Worm (Caenorhabditis elegans) whole organism, L3 larva: ENCODE data around the gene acs-21.
"Not testable (repeated sequence)": the region's sequence is repeated elsewhere in the genome, so short reads cannot be mapped to it uniquely, and the experiment has no call there.

ENCODE experiments used
- R02D3.7 ChIP-seq: fragments of 150-350 bp; optimal IDR thresholded peaks from 2 replicates; lab custom pipeline; 2014; ENCODE audit warnings: missing biosample characterization, missing genetic modification characterization
- aly-2 ChIP-seq: fragments of 150-350 bp; optimal IDR thresholded peaks from 2 replicates; lab custom pipeline; 2014; ENCODE audit warnings: missing biosample characterization, missing genetic modification characterization
- ama-1 ChIP-seq: fragments of 150-350 bp; optimal IDR thresholded peaks from 2 replicates; lab custom pipeline; 2018
- ceh-16 ChIP-seq: sonication (generic microtip); optimal IDR thresholded peaks from 2 replicates; lab custom pipeline; 2017; ENCODE audit warnings: missing biosample characterization, missing genetic modification characterization
- ceh-28 ChIP-seq: fragments of 150-350 bp; optimal IDR thresholded peaks from 2 replicates; lab custom pipeline; 2014; ENCODE audit warnings: missing biosample characterization, missing genetic modification reagents, missing genetic modification characterization
- ceh-9 ChIP-seq: sonication (generic microtip); optimal IDR thresholded peaks from 2 replicates; lab custom pipeline; 2018; ENCODE audit warnings: missing biosample characterization, missing genetic modification characterization
- daf-12 ChIP-seq: fragments of 150-350 bp; optimal IDR thresholded peaks from 2 replicates; lab custom pipeline; 2014; ENCODE audit warnings: missing biosample characterization, missing genetic modification reagents, missing genetic modification characterization
- egl-5 ChIP-seq: fragments of 150-350 bp; optimal IDR thresholded peaks from 2 replicates; lab custom pipeline; 2017; ENCODE audit warnings: missing biosample characterization, missing genetic modification reagents, missing genetic modification characterization, inconsistent platforms
- elt-1 ChIP-seq: fragments of 150-350 bp; optimal IDR thresholded peaks from 2 replicates; lab custom pipeline; 2014; ENCODE audit warnings: missing biosample characterization, missing genetic modification characterization
- elt-2 ChIP-seq: sonication (generic microtip); optimal IDR thresholded peaks from 2 replicates; lab custom pipeline; 2016; ENCODE audit warnings: missing genetic modification reagents, mild to moderate bottlenecking, missing genetic modification characterization, missing compliant biosample characterization
- elt-3 ChIP-seq, 3 experiments: fragments of 150-350 bp in 1 of 3; sonication (generic microtip) in 2 of 3; optimal IDR thresholded peaks; 2 replicates in 2 of 3; 4 replicates in 1 of 3; lab custom pipeline; 2014 to 2017; ENCODE audit warnings: missing biosample characterization in 3 of 3, missing genetic modification characterization in 3 of 3
- fkh-2 ChIP-seq: fragments of 150-350 bp; optimal IDR thresholded peaks from 2 replicates; lab custom pipeline; 2014; ENCODE audit warnings: missing biosample characterization, missing genetic modification reagents, missing genetic modification characterization
- fos-1 ChIP-seq: fragments of 150-350 bp; optimal IDR thresholded peaks from 2 replicates; lab custom pipeline; 2014; ENCODE audit warnings: missing biosample characterization, missing genetic modification characterization
- hmg-11 ChIP-seq: sonication (generic microtip); optimal IDR thresholded peaks from 2 replicates; lab custom pipeline; 2016; ENCODE audit warnings: missing genetic modification characterization, missing compliant biosample characterization
- jun-1 ChIP-seq: fragments of 150-350 bp; optimal IDR thresholded peaks from 2 replicates; lab custom pipeline; 2014; ENCODE audit warnings: missing biosample characterization, missing genetic modification reagents, missing genetic modification characterization
- lin-15B ChIP-seq: fragments of 150-350 bp; optimal IDR thresholded peaks from 2 replicates; lab custom pipeline; 2014; ENCODE audit warnings: missing biosample characterization, missing genetic modification characterization
- lin-39 ChIP-seq: fragments of 150-350 bp; optimal IDR thresholded peaks from 2 replicates; lab custom pipeline; 2018; ENCODE audit warnings: missing biosample characterization, missing genetic modification reagents, missing genetic modification characterization
- lsy-12 ChIP-seq: sonication (generic microtip); optimal IDR thresholded peaks from 2 replicates; lab custom pipeline; 2016; ENCODE audit warnings: mild to moderate bottlenecking, missing genetic modification characterization, missing compliant biosample characterization
- mdl-1 ChIP-seq: fragments of 150-350 bp; optimal IDR thresholded peaks from 2 replicates; lab custom pipeline; 2014; ENCODE audit warnings: missing biosample characterization, missing genetic modification characterization
- mml-1 ChIP-seq: fragments of 150-350 bp; sonication (generic microtip); optimal IDR thresholded peaks from 3 replicates; lab custom pipeline; 2014; ENCODE audit warnings: missing biosample characterization, missing genetic modification characterization
- nhr-11 ChIP-seq: fragments of 150-350 bp; optimal IDR thresholded peaks from 2 replicates; lab custom pipeline; 2014; ENCODE audit warnings: missing biosample characterization, missing genetic modification characterization
- nhr-12 ChIP-seq: fragments of 150-350 bp; optimal IDR thresholded peaks from 2 replicates; lab custom pipeline; 2014; ENCODE audit warnings: missing biosample characterization, missing genetic modification characterization
- nhr-23 ChIP-seq: fragments of 150-350 bp; optimal IDR thresholded peaks from 2 replicates; lab custom pipeline; 2014; ENCODE audit warnings: missing biosample characterization, missing genetic modification reagents, missing genetic modification characterization
- nhr-237 ChIP-seq: fragments of 150-350 bp; optimal IDR thresholded peaks from 2 replicates; lab custom pipeline; 2014; ENCODE audit warnings: missing biosample characterization, missing genetic modification characterization
- nhr-25 ChIP-seq: sonication (generic microtip); optimal IDR thresholded peaks from 2 replicates; lab custom pipeline; 2017; ENCODE audit warnings: missing biosample characterization, missing genetic modification characterization
- nhr-28 ChIP-seq: fragments of 150-350 bp; optimal IDR thresholded peaks from 2 replicates; lab custom pipeline; 2014; ENCODE audit warnings: missing biosample characterization, missing genetic modification characterization
- nhr-43 ChIP-seq: sonication (generic microtip); optimal IDR thresholded peaks from 2 replicates; lab custom pipeline; 2016; ENCODE audit warnings: mild to moderate bottlenecking, missing genetic modification characterization, missing compliant biosample characterization; ENCODE audit not compliant: poor library complexity, severe bottlenecking
- nhr-67 ChIP-seq: fragments of 150-350 bp; optimal IDR thresholded peaks from 2 replicates; lab custom pipeline; 2014; ENCODE audit warnings: missing biosample characterization, missing genetic modification characterization
- nhr-76 ChIP-seq: fragments of 150-350 bp; sonication (generic microtip); optimal IDR thresholded peaks from 5 replicates; lab custom pipeline; 2014; ENCODE audit warnings: missing biosample characterization, missing genetic modification characterization
- nhr-77 ChIP-seq: fragments of 150-350 bp; optimal IDR thresholded peaks from 2 replicates; lab custom pipeline; 2014; ENCODE audit warnings: missing biosample characterization, missing genetic modification characterization
- pha-4 ChIP-seq: fragments of 150-350 bp; optimal IDR thresholded peaks from 2 replicates; lab custom pipeline; 2014; ENCODE audit warnings: missing biosample characterization, missing genetic modification reagents, missing genetic modification characterization
- unc-39 ChIP-seq: sonication (generic microtip); optimal IDR thresholded peaks from 4 replicates; lab custom pipeline; 2017; ENCODE audit warnings: missing biosample characterization, missing genetic modification characterization
- unc-62 ChIP-seq: fragments of 150-350 bp; sonication (generic microtip); optimal IDR thresholded peaks from 4 replicates; lab custom pipeline; 2014; ENCODE audit warnings: missing biosample characterization, missing genetic modification reagents, missing genetic modification characterization
- ztf-11 ChIP-seq: fragments of 150-350 bp; optimal IDR thresholded peaks from 2 replicates; lab custom pipeline; 2014; ENCODE audit warnings: missing biosample characterization, missing genetic modification characterization
- ztf-4 ChIP-seq: fragments of 150-350 bp; optimal IDR thresholded peaks from 2 replicates; lab custom pipeline; 2014; ENCODE audit warnings: missing biosample characterization, missing genetic modification characterization

acs-21 gene

ce11 chrV:3086260-3086659 is 2.6 kb upstream of the acs-21 start, which contains the start of gene srt-8:
TSS of gene srt-8 (plus strand) at chrV:3086560.
- no peak for TF ChIP-seq nhr-25 (tag; lab: Kevin White, UChicago)
- TF ChIP-seq ztf-11 (tag; lab: Kevin White, UChicago), result no peak
- TF ChIP-seq, all 47 proteins: peak for 0

- TF ChIP-seq nhr-28 (tag; lab: Kevin White, UChicago), result no peak
- TF ChIP-seq lin-39 (tag; lab: Kevin White, UChicago), result no peak
- TF ChIP-seq pha-4 (tag; lab: Kevin White, UChicago), result peak; percentile 59
- TF ChIP-seq fos-1 (tag; lab: Kevin White, UChicago), result no peak
- TF ChIP-seq elt-1, result no peak
- TF ChIP-seq lsy-12, result no peak
- no peak for TF ChIP-seq lin-15B
- no peak for TF ChIP-seq nhr-67 (tag; lab: Kevin White, UChicago)
- TF ChIP-seq ceh-28 (tag; lab: Kevin White, UChicago), result no peak
- TF ChIP-seq elt-2 (tag; lab: Kevin White, UChicago), result peak; percentile 20
- no peak for TF ChIP-seq egl-5 (tag; lab: Kevin White, UChicago)
- TF ChIP-seq nhr-237 (tag; lab: Kevin White, UChicago), result no peak
Observed at ce11 chrV:3094351-3094750, 5.5 kb downstream of the acs-21 start, which contains the start of gene cyp-33C9. TSS of gene cyp-33C9 (minus strand) at chrV:3094561.

ce11 chrV:3100527-3100926 is 11.7 kb downstream of the acs-21 start:
- TF ChIP-seq egl-5 (tag; lab: Kevin White, UChicago) (no peak), ztf-4 (tag; lab: Kevin White, UChicago) (no peak), fkh-2 (tag; lab: Kevin White, UChicago) (no peak), R02D3.7 (tag; lab: Kevin White, UChicago) (no peak), nhr-77 (tag; lab: Kevin White, UChicago) (no peak), nhr-25 (tag; lab: Kevin White, UChicago) (no peak), aly-2 (tag; lab: Kevin White, UChicago) (no peak), mdl-1 (no peak), ama-1 (lab: Kevin White, UChicago) (no peak), nhr-43 (no peak), jun-1 (tag; lab: Kevin White, UChicago) (no peak), elt-1 (no peak), elt-3 (tag; optimal IDR thresholded peaks at IDR 0.05; lab: Kevin White, UChicago) (no peak), nhr-12 (tag; lab: Kevin White, UChicago) (no peak), ceh-9 (no peak), unc-39 (no peak), unc-62 (no peak)

DNA sequence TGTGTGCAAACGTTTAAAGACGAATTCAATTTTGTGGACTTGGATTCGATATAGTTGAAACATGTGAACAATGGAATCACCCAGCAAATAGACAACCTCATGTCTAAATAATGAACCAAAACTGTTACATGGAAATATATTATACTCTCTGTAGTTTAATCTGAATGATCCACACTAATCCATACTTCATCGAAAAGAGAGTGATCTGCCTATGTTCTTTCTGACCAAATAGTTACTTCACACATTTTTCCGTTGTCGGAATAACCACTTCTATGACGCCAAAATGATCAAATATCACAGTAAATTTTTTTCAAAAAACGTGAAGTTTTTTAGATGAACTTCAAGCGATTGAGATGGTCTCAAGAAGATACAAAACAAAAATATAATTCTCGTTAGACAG is 13.2 kb downstream of the acs-21 start, which contains the start of gene Y73C8C.4:
Gene Y73C8C.4, minus strand, starts transcription at position 101 of the 400 bp plus-strand sequence.
- not testable (repeated sequence) for TF ChIP-seq elt-2 (tag; lab: Kevin White, UChicago); lin-15B; unc-39

ce11 chrV:3104134-3104533 is 15.3 kb downstream of the acs-21 start, which contains the start of gene str-66:
TSS of gene str-66 (minus strand) at chrV:3104234.
- TF ChIP-seq mml-1, result no peak
- no peak for TF ChIP-seq elt-3 (tag; optimal IDR thresholded peaks at IDR 0.05; lab: Kevin White, UChicago)
- TF ChIP-seq unc-62, result no peak
- no peak for TF ChIP-seq nhr-23 (tag; lab: Kevin White, UChicago)
- no peak for TF ChIP-seq ceh-16 (tag; lab: Kevin White, UChicago)
- TF ChIP-seq fkh-2 (tag; lab: Kevin White, UChicago), result no peak
- no peak for TF ChIP-seq R02D3.7 (tag; lab: Kevin White, UChicago)
- no peak for TF ChIP-seq hmg-11
- no peak for TF ChIP-seq daf-12 (tag; lab: Kevin White, UChicago)
- TF ChIP-seq nhr-76 (tag; lab: Kevin White, UChicago), result no peak
- TF ChIP-seq nhr-11 (tag; lab: Kevin White, UChicago), result no peak
- TF ChIP-seq lin-15B, result no peak
- no peak for TF ChIP-seq pha-4 (tag; lab: Kevin White, UChicago)
- no peak for TF ChIP-seq unc-39
- TF ChIP-seq ama-1 (lab: Kevin White, UChicago), result no peak
